Fruit fly (Drosophila melanogaster) whole organism: Measurements from ENCODE around the gene ND-49L.

ENCODE experiments used
- CG8478 ChIP-seq: fragments of >200 bp; optimal IDR thresholded peaks from 2 replicates; lab custom pipeline; 2018; ENCODE audit warnings: inconsistent platforms
- Dll ChIP-seq: fragments of >200 bp; optimal IDR thresholded peaks from 2 replicates; lab custom pipeline; 2017
- EcR ChIP-seq, 2 experiments: fragments of >200 bp; optimal IDR thresholded peaks; 2 replicates each; lab custom pipeline; 2017; ENCODE audit warnings: missing biosample characterization in 2 of 2, missing genetic modification characterization in 2 of 2, missing genetic modification reagents in 2 of 2
- pan ChIP-seq: fragments of >200 bp; optimal IDR thresholded peaks from 2 replicates; lab custom pipeline; 2017
- psq ChIP-seq: fragments of >200 bp; optimal IDR thresholded peaks from 2 replicates; lab custom pipeline; 2017
- usp ChIP-seq: fragments of >200 bp; optimal IDR thresholded peaks from 2 replicates; lab custom pipeline; 2017; ENCODE audit warnings: missing biosample characterization, missing genetic modification characterization, mixed read lengths

The ND-49L gene

DNA sequence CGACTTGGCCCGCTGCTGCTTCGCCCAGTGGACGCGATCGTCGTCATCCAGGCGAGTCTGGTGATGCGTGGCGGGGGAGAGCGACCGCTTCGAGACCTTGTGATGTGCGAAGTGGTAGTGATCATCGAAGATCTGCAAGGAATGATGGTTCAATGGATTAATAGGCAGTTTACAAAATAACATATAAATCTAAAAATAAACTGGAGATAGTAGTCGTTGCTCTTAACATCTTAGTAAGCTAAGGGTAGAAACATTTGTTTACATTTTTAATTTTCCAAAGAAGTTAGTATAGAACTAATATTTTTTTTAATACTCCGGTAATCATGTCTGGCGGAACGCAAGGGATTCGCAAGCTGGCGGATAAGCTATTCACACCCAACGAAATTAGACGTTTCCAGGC lies at the start of gene ND-49L:
TSS of gene ND-49L (plus strand) at position 301 of the 400 bp plus-strand sequence.
- TF ChIP-seq CG8478 (lab: Kevin White, UChicago) (no peak), Dll (lab: Kevin White, UChicago) (no peak), psq (no peak), pan (no peak), EcR (GFP tag; optimal IDR thresholded peaks at IDR 0.05; lab: Kevin White, UChicago) (no peak), usp (GFP tag; lab: Kevin White, UChicago) (no peak)

DNA sequence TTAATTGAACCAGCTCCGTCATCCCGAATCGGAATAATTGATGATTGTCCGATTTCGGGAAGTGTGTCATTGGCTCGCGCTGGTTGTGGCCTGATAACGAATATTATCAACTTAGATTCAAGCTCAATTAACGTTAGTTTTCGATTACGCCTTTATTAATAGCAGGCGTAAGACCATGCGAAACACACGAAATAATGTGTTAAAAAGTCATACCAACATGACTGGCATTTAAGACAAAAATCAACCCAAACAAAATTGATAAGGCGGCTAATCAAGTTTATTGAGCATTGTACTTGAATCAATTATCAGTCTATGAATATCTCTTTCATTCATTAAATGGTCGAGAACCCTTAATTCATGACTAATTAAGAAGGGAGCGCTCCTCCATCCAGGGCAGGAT lies 48.9 kb upstream of the ND-49L start:
- TF ChIP-seq CG8478 (lab: Kevin White, UChicago) (no peak), Dll (lab: Kevin White, UChicago) (no peak), pan (no peak), usp (GFP tag; lab: Kevin White, UChicago) (no peak), EcR (GFP tag; optimal IDR thresholded peaks at IDR 0.05; lab: Kevin White, UChicago) (no peak)

DNA sequence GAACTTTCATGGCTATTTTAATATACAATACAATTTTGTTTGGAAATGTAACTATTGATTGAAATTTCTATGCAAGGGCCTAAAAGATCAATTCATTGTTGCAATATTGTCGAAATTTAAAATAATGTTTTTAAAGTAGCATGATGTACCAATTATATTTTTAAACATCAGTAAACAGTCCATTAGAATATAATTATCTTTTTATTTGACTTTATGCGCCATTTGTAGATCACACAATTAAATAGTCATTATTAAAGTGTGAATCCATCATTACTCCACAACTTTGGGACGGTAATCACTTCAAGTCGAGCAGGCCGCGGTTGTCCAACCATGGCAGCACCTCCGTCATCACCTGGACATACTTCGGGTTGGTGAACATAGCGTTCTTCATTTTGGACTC lies 47.2 kb upstream of the ND-49L start, which contains the start of gene CG31099:
TSS of gene CG31099 (minus strand) at position 101 of the 400 bp plus-strand sequence.
- TF ChIP-seq CG8478 (lab: Kevin White, UChicago) (no peak), psq (no peak), pan (no peak), usp (GFP tag; lab: Kevin White, UChicago) (no peak), EcR (GFP tag; optimal IDR thresholded peaks at IDR 0.05; lab: Kevin White, UChicago) (no peak), Dll (lab: Kevin White, UChicago) (no peak)

DNA sequence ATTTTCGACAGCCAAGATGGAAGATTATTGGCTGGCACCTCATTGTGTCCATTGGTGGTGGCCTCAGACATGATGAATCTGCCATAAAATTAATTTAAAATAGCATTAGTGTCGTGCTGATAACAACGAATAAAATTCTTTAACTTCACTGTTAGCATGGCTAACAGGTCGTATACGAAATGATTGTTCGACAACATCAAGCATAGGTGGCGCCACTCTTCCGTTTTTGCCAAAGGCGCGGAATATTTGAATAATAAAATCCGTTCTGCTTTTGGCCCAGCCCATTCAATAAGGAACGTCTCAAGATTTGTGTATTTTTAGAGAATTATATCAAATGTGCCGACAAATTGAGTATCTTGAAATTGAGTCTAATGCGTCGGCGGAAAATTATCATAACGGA lies 45.5 kb upstream of the ND-49L start:
- TF ChIP-seq Dll (lab: Kevin White, UChicago) (no peak), CG8478 (lab: Kevin White, UChicago) (no peak), psq (no peak), usp (GFP tag; lab: Kevin White, UChicago) (no peak), pan (no peak)

DNA sequence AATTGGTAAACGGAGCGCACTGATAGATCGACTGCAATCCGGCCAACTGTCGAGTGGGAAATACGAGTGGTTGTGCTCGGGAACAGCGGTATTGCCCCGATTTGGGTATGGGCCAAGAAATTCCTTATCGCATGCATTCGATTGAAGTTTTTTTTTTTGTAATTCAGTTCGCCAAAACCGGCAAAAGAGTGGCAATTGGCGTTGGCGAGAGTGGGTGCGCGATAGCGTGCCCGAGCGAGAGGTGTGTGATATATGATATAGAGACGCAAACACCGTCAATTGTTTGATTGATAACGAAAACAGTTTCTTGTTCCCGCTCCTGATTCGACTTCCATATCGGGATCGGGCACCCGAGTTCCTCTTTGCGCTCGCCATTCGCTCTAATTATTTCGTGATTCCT lies 44.3 kb upstream of the ND-49L start, which contains the start of gene CG31087:
TSS of gene CG31087 (minus strand) at position 63 of the 400 bp plus-strand sequence.
- TF ChIP-seq psq (no peak), pan (no peak), CG8478 (lab: Kevin White, UChicago) (no peak), EcR (GFP tag; optimal IDR thresholded peaks at IDR 0.05; lab: Kevin White, UChicago) (no peak), usp (GFP tag; lab: Kevin White, UChicago) (no peak), Dll (lab: Kevin White, UChicago) (no peak)

DNA sequence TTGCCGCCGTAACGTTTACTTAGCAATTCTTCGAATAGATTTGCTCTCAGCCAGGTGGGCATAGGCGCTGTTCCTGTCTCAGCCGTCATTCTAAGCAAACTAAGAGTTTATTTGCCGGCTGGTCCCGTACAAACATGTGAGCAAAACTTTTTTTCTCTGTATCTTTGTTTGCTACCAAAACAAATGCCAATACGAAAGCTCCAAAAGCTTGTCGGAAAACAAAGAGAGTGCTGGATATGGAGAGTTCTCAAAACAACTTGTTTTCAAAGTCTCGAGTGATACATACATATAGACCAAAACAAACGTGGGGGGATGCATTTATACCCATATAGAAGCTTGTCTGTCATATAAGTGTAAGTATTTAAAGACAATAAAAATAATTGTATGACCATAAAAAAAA lies 42.1 kb upstream of the ND-49L start, which contains the start of gene CG10559:
TSS of gene CG10559 (minus strand) at position 101 of the 400 bp plus-strand sequence.
- TF ChIP-seq Dll (lab: Kevin White, UChicago) (no peak), usp (GFP tag; lab: Kevin White, UChicago) (no peak), pan (no peak), CG8478 (lab: Kevin White, UChicago) (no peak), psq (no peak), EcR (GFP tag; optimal IDR thresholded peaks at IDR 0.05; lab: Kevin White, UChicago) (no peak)

DNA sequence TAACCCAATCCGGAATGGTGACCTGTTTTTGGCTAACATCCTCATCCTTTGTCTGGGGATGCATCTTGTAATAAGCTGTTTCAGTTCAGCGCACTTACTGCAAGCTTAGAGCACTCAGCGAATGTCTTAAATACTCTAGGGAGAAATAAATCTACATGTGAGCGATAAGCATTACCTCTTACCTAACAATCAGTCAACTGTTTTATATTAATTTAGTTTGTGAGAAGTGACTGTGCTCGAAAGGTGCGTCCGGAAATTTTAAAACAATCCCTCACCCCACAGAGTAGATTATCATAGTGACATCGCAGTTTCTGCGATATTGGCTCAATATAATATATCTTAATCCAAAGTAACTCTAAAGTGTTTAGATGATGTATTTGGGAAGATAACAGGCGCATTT lies 40.1 kb upstream of the ND-49L start, which contains the start of gene CG10553:
TSS of gene CG10553 (minus strand) at position 101 of the 400 bp plus-strand sequence.
- TF ChIP-seq pan (no peak), EcR (GFP tag; optimal IDR thresholded peaks at IDR 0.05; lab: Kevin White, UChicago) (no peak), Dll (lab: Kevin White, UChicago) (no peak), usp (GFP tag; lab: Kevin White, UChicago) (no peak), CG8478 (lab: Kevin White, UChicago) (no peak), psq (no peak)

DNA sequence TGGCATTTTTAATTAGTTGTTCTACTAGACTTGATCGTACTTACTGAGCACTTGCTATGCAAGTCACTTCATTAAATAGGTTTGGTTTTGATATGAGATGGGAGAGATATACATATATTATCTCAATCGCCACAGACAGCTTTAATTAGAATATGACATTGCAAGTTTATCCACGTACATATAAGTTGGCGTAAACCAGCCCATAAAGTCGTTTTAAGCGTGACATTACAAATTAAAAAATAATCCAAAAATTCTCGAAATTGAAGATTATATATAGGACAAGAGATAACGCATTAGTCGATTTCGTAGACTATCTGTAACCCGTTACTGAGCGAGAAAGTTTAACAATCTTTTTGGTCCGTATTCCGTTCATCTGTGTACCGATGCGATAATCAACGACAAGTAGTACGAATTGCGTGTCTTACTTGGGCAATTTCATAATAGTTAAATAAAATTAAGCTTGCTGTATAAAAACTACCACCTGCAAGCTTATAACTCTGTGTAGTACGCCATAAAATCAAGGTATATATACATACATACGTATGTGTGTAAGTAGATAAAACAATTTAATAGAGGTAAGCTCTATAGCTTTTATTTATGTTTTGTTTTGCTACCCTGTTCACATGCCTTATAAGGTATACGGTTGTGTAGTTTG lies 37.9 kb upstream of the ND-49L start, which contains the start of gene CG10560:
TSS of gene CG10560 (minus strand) at position 51 of the 655 bp plus-strand sequence.
- TF ChIP-seq EcR (GFP tag; optimal IDR thresholded peaks at IDR 0.05; lab: Kevin White, UChicago) (no peak), pan (no peak)

DNA sequence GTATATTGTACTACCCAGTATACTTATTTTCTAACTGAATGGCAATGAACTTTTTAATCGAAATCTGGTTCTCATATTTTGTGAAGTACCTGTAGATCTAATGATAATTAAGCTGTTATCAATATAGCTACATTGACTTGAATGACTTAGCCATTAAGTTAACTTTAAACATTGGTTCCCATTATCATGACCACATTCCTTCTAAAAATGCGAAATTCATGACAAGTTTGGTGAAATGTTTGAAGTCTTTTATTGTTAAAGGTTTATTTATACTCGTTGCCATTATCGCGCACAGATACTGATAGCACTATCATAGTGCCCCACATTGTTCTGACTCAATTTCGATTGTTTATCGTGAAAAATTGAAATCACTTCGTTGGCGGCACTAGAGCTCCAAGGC lies 37.2 kb upstream of the ND-49L start:
- no peak for TF ChIP-seq psq

DNA sequence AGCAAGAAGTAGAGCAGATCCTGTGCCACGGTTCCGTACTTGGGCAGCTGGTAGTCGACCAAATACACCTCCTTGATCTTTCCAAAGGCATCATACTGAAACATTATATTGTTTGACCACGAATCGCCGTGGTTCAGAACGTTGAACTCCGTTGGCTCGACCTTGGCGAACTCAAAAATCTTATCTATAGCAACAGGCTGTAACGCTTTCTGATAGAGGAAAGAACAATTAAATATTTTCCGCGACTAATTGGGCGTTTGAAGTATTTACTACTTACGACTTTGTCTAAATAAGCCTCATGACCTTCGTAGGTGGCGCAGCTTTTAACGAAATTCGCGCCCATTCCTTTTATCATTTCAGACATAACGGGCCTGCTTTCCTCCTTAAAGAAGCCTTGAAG lies 36.4 kb upstream of the ND-49L start:
- TF ChIP-seq usp (GFP tag; lab: Kevin White, UChicago) (no peak), pan (no peak), psq (no peak), Dll (lab: Kevin White, UChicago) (no peak), CG8478 (lab: Kevin White, UChicago) (no peak), EcR (GFP tag; optimal IDR thresholded peaks at IDR 0.05; lab: Kevin White, UChicago) (no peak)

DNA sequence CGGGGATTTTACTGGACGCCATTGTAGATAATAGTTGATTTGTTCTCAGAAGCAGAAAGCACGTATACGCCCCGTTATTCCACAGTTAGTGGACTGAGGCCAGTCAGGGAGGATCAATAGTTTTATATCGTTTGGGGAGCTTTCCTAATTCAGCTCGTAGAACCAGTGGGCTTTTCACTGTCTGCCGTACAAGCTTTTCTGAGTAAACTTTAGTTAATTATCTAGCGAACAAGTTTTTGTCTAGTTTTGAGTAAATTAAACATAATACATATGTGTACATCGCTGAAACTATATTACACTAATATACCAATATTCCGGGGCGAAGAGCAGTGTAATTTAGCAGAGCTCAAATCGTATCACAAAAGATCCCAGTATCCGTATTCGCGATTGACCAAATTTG lies 35.4 kb upstream of the ND-49L start, which contains the start of gene CG10562:
TSS of gene CG10562 (minus strand) at position 101 of the 400 bp plus-strand sequence.
- TF ChIP-seq CG8478 (lab: Kevin White, UChicago) (no peak), Dll (lab: Kevin White, UChicago) (no peak), pan (no peak), EcR (GFP tag; optimal IDR thresholded peaks at IDR 0.05; lab: Kevin White, UChicago) (no peak), usp (GFP tag; lab: Kevin White, UChicago) (no peak), psq (no peak)

DNA sequence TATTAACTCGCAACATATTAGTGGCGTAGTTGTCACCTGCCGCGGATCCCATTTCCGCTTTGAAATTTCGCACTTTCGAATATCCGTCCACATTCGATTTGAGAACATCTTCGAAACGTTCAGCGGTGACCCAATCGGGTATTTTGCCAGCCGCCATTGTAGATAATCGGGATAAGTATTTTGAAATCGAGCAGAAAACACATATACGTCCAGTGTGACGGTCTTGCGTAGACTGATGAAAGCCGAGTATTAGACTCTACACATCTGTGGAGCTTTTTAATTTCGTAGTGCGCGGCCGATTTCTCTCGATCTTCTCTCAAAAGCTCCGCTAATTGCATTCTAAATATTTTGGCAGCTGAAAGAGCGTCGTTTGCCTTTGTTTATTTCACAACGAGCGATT lies 29.0 kb upstream of the ND-49L start, which contains the start of gene CHKov1:
TSS of gene CHKov1 (minus strand) at position 238 of the 400 bp plus-strand sequence.
- TF ChIP-seq CG8478 (lab: Kevin White, UChicago) (no peak), pan (no peak), Dll (lab: Kevin White, UChicago) (no peak), EcR (GFP tag; optimal IDR thresholded peaks at IDR 0.05; lab: Kevin White, UChicago) (no peak), psq (no peak), usp (GFP tag; lab: Kevin White, UChicago) (no peak)
